In genomic region chr2L:8545393-8546100, dm6 we compare ENCODE assay signal across 1 fruit fly cellular context.
TF ChIP-seq lines count a peak whose summit lies in the region.

No protein-coding gene starts in this region.

TF ChIP-seq in whole organism, embryonic, 481 proteins besides CTCF, POLR2A, EP300 and RAD21 (continued from another document):
- TF ChIP-seq D19A (tag; optimal IDR thresholded peaks at IDR 0.05; lab: Kevin White, UChicago) (peak; percentile 30), Atf-2 (GFP tag; optimal IDR thresholded peaks at IDR 0.05; lab: Kevin White, UChicago) (no peak), shn (GFP tag; optimal IDR thresholded peaks at IDR 0.05; lab: Kevin White, UChicago) (no peak), sob (GFP tag; IDR thresholded peaks at IDR 0.05; lab: Robert Waterston, UW) (0 out of 2 replicates have a peak, but pooled peaks have one; percentile 7), D (optimal IDR thresholded peaks at IDR 0.05; lab: Kevin White, UChicago) (no peak), D (GFP tag; optimal IDR thresholded peaks at IDR 0.05; lab: Kevin White, UChicago) (peak; percentile 22), sens (GFP tag; lab: Kevin White, UChicago) (peak; percentile 77), az2 (GFP tag; optimal IDR thresholded peaks at IDR 0.05; lab: Kevin White, UChicago) (peak; percentile 0), gsb-n (tag; optimal IDR thresholded peaks at IDR 0.05; lab: Kevin White, UChicago) (no peak), bbx (GFP tag; IDR thresholded peaks at IDR 0.05; lab: Robert Waterston, UW; ENCODE audit: partially characterized antibody) (no peak), Aef1 (GFP tag; IDR thresholded peaks at IDR 0.05; lab: Robert Waterston, UW) (no peak), CG10979 (tag; optimal IDR thresholded peaks at IDR 0.05; lab: Kevin White, UChicago) (peak; percentile 25), gem (tag; optimal IDR thresholded peaks at IDR 0.05; lab: Kevin White, UChicago) (peak; percentile 12), cas (GFP tag; IDR thresholded peaks at IDR 0.05; lab: Robert Waterston, UW) (no peak), CG6683 (GFP tag; optimal IDR thresholded peaks at IDR 0.05; lab: Kevin White, UChicago) (no peak), CG10959 (GFP tag; IDR thresholded peaks at IDR 0.05; lab: Robert Waterston, UW) (no peak), CG17829 (tag; optimal IDR thresholded peaks at IDR 0.05; lab: Kevin White, UChicago) (peak; percentile 40), oc (tag; optimal IDR thresholded peaks at IDR 0.05; lab: Kevin White, UChicago) (no peak), CG2116 (GFP tag; optimal IDR thresholded peaks at IDR 0.05; lab: Kevin White, UChicago) (no peak), chif (GFP tag; optimal IDR thresholded peaks at IDR 0.05; lab: Kevin White, UChicago) (peak in 1 of 2 experiments; percentile 18), Neu2 (GFP tag; optimal IDR thresholded peaks at IDR 0.05; lab: Kevin White, UChicago; ENCODE audit: borderline replicate concordance) (no peak), Lhr (GFP tag; optimal IDR thresholded peaks at IDR 0.05; lab: Kevin White, UChicago) (no peak), CG5180 (GFP tag; optimal IDR thresholded peaks at IDR 0.05; lab: Kevin White, UChicago) (no peak), tup (GFP tag; optimal IDR thresholded peaks at IDR 0.05; lab: Kevin White, UChicago) (peak; percentile 15), CG18262 (tag; optimal IDR thresholded peaks at IDR 0.05; lab: Kevin White, UChicago) (peak; percentile 20), unpg (GFP tag; optimal IDR thresholded peaks at IDR 0.05; lab: Kevin White, UChicago) (peak; percentile 3), CG6254 (GFP tag; optimal IDR thresholded peaks at IDR 0.05; lab: Kevin White, UChicago) (peak; percentile 2), CG8765 (GFP tag; IDR thresholded peaks at IDR 0.05; lab: Robert Waterston, UW) (no peak), Chrac-16 (GFP tag; optimal IDR thresholded peaks at IDR 0.05; lab: Kevin White, UChicago) (no peak), Oli (tag; optimal IDR thresholded peaks at IDR 0.05; lab: Kevin White, UChicago) (peak; percentile 1), eve (GFP tag; optimal IDR thresholded peaks at IDR 0.05; lab: Kevin White, UChicago) (no peak), twi (tag; optimal IDR thresholded peaks at IDR 0.05; lab: Kevin White, UChicago) (peak; percentile 22), CG15514 (GFP tag; optimal IDR thresholded peaks at IDR 0.05; lab: Kevin White, UChicago) (no peak), CG18011 (GFP tag; optimal IDR thresholded peaks at IDR 0.05; lab: Kevin White, UChicago) (no peak), gce (GFP tag; IDR thresholded peaks at IDR 0.05; lab: Robert Waterston, UW) (0 out of 3 replicates have a peak, but pooled peaks have one; percentile 24), pum (GFP tag; optimal IDR thresholded peaks at IDR 0.05; lab: Kevin White, UChicago) (no peak), ac (GFP tag; optimal IDR thresholded peaks at IDR 0.05; lab: Kevin White, UChicago) (peak; percentile 14), CG16779 (GFP tag; IDR thresholded peaks at IDR 0.05; lab: Robert Waterston, UW) (no peak), zen (tag; optimal IDR thresholded peaks at IDR 0.05; lab: Kevin White, UChicago) (peak; percentile 90), vvl (GFP tag; IDR thresholded peaks at IDR 0.05; lab: Robert Waterston, UW) (peak; percentile 24; the same call in 1 of the 2 replicates), Hmr (GFP tag; optimal IDR thresholded peaks at IDR 0.05; lab: Kevin White, UChicago) (no peak), CG17361 (GFP tag; IDR thresholded peaks at IDR 0.05; lab: Robert Waterston, UW) (0 out of 3 replicates have a peak, but pooled peaks have one; percentile 12), CG8924 (tag; optimal IDR thresholded peaks at IDR 0.05; lab: Kevin White, UChicago) (no peak), dmrt11E (tag; optimal IDR thresholded peaks at IDR 0.05; lab: Kevin White, UChicago) (peak; percentile 31), Med (GFP tag; lab: Kevin White, UChicago) (peak; percentile 43), seq (GFP tag; IDR thresholded peaks at IDR 0.05; lab: Robert Waterston, UW) (no peak), CG14710 (tag; optimal IDR thresholded peaks at IDR 0.05; lab: Kevin White, UChicago) (peak; percentile 9), CG6791 (GFP tag; IDR thresholded peaks at IDR 0.05; lab: Robert Waterston, UW; ENCODE audit: partially characterized antibody) (no peak), CG6765 (GFP tag; optimal IDR thresholded peaks at IDR 0.05; lab: Kevin White, UChicago) (no peak), org-1 (GFP tag; optimal IDR thresholded peaks at IDR 0.05; lab: Kevin White, UChicago) (no peak), prd (optimal IDR thresholded peaks at IDR 0.05; lab: Kevin White, UChicago) (no peak), prd (GFP tag; IDR thresholded peaks at IDR 0.05; lab: Robert Waterston, UW) (peak; percentile 20; the same call in 1 of the 3 replicates), z (GFP tag; IDR thresholded peaks at IDR 0.05; lab: Robert Waterston, UW) (0 out of 3 replicates have a peak, but pooled peaks have one; percentile 12), CG7745 (tag; optimal IDR thresholded peaks at IDR 0.05; lab: Kevin White, UChicago) (no peak), Poxn (GFP tag; IDR thresholded peaks at IDR 0.05; lab: Robert Waterston, UW) (no peak), CoRest (tag; optimal IDR thresholded peaks at IDR 0.05; lab: Kevin White, UChicago) (peak; percentile 17), grau (tag; optimal IDR thresholded peaks at IDR 0.05; lab: Kevin White, UChicago) (peak; percentile 93), sna (GFP tag; IDR thresholded peaks at IDR 0.05; lab: Robert Waterston, UW; ENCODE audit: partially characterized antibody) (no peak), CG11504 (tag; optimal IDR thresholded peaks at IDR 0.05; lab: Kevin White, UChicago) (peak; percentile 3), Sox102F (GFP tag; optimal IDR thresholded peaks at IDR 0.05; lab: Kevin White, UChicago) (peak; percentile 6), CG4282 (GFP tag; optimal IDR thresholded peaks at IDR 0.05; lab: Kevin White, UChicago) (peak; percentile 49), kni (GFP tag; optimal IDR thresholded peaks at IDR 0.05; lab: Kevin White, UChicago) (no peak), hkb (optimal IDR thresholded peaks at IDR 0.05; lab: Kevin White, UChicago) (no peak), hkb (GFP tag; IDR thresholded peaks at IDR 0.05; lab: Robert Waterston, UW) (no peak), CG9932 (GFP tag; IDR thresholded peaks at IDR 0.05; lab: Robert Waterston, UW) (no peak), CG11093 (GFP tag; IDR thresholded peaks at IDR 0.05; lab: Robert Waterston, UW) (no peak), CG2712 (tag; optimal IDR thresholded peaks at IDR 0.05; lab: Kevin White, UChicago) (peak; percentile 15)
TF ChIP-seq in whole organism, embryonic: peak in this region for 43.
